Worm (Caenorhabditis elegans) whole organism, young adult: ENCODE data around the gene pho-9.

ENCODE experiments used
- B0019.2 ChIP-seq: fragments of 200-800 bp; sonication (Bioruptor generic); conservative IDR thresholded peaks from 2 replicates; pipeline ENCODE4 v1.3.6; 2022; ENCODE audit warnings: missing genetic modification reagents, missing genetic modification characterization, missing compliant biosample characterization
- C06A6.2 ChIP-seq: fragments of 200-800 bp; sonication (Bioruptor generic); conservative IDR thresholded peaks from 2 replicates; pipeline ENCODE4 v1.3.6; 2022; ENCODE audit warnings: missing genetic modification characterization, missing compliant biosample characterization
- cebp-2 ChIP-seq: fragments of 200-800 bp; sonication (Bioruptor generic); IDR thresholded peaks from 2 replicates; pipeline ENCODE4 v1.3.6; 2022; ENCODE audit warnings: missing genetic modification characterization, missing compliant biosample characterization
- ceh-100 ChIP-seq: fragments of 200-800 bp; sonication (Bioruptor generic); IDR thresholded peaks from 2 replicates; pipeline ENCODE4 v1.3.6; 2022; ENCODE audit warnings: missing genetic modification reagents, missing genetic modification characterization, missing compliant biosample characterization
- chd-7 ChIP-seq: sonication (generic microtip); optimal IDR thresholded peaks from 2 replicates; lab custom pipeline; 2016; ENCODE audit warnings: mild to moderate bottlenecking, missing genetic modification characterization, moderate library complexity, missing compliant biosample characterization
- madf-3 ChIP-seq: fragments of 200-800 bp; sonication (Bioruptor generic); IDR thresholded peaks from 2 replicates; pipeline ENCODE4 v1.3.6; 2022; ENCODE audit warnings: missing genetic modification reagents, missing genetic modification characterization, missing compliant biosample characterization
- nfyb-1 ChIP-seq: fragments of 200-800 bp; sonication (Bioruptor generic); IDR thresholded peaks from 2 replicates; pipeline ENCODE4 v1.3.6; 2022; ENCODE audit warnings: missing genetic modification reagents, missing genetic modification characterization, missing compliant biosample characterization
- pha-4 ChIP-seq: fragments of 150-350 bp; sonication (generic microtip); optimal IDR thresholded peaks from 2 replicates; lab custom pipeline; 2014; ENCODE audit warnings: missing biosample characterization, missing genetic modification reagents, missing genetic modification characterization
- repo-1 ChIP-seq: sonication (generic microtip); optimal IDR thresholded peaks from 2 replicates; lab custom pipeline; 2017; ENCODE audit warnings: mild to moderate bottlenecking, missing genetic modification characterization, missing compliant biosample characterization
- snpc-3.4 ChIP-seq: sonication (generic microtip); optimal IDR thresholded peaks from 2 replicates; lab custom pipeline; 2017; ENCODE audit warnings: missing genetic modification characterization, mild to moderate bottlenecking, missing compliant biosample characterization, antibody characterized with exemption, moderate library complexity, missing genotype, missing genetic modification reagents
- snpc-4 ChIP-seq, 5 experiments: fragments of 150-350 bp in 1 of 5; sonication (generic microtip) in 4 of 5; optimal IDR thresholded peaks; 2 replicates each; lab custom pipeline; 2014 to 2018; ENCODE audit warnings: missing genetic modification characterization in 5 of 5, missing biosample characterization in 3 of 5, antibody characterized with exemption in 2 of 5, mild to moderate bottlenecking in 2 of 5, missing compliant biosample characterization in 2 of 5, missing genotype in 2 of 5, moderate library complexity in 2 of 5, missing genetic modification reagents in 1 of 5
- unc-130 ChIP-seq: sonication (generic microtip); optimal IDR thresholded peaks from 2 replicates; lab custom pipeline; 2016; ENCODE audit warnings: missing genetic modification reagents, missing genetic modification characterization, missing compliant biosample characterization
- ztf-25 ChIP-seq: fragments of 200-800 bp; sonication (Bioruptor generic); IDR thresholded peaks from 2 replicates; pipeline ENCODE4 v1.3.6; 2022; ENCODE audit warnings: missing genetic modification reagents, missing genetic modification characterization, missing compliant biosample characterization

ce11 chrIII:2778655-2779054 lies 18.0 kb upstream of the pho-9 start, which contains the start of gene laf-1:
- no peak for TF ChIP-seq pha-4
- TF ChIP-seq ztf-25 (GFP tag; lab: Robert Waterston, UW), result no peak
- no peak for TF ChIP-seq ceh-100 (GFP tag; lab: Robert Waterston, UW)
- TF ChIP-seq snpc-3.4 (tag; lab: Kevin White, UChicago), result no peak
- TF ChIP-seq nfyb-1 (GFP tag; lab: Robert Waterston, UW), result no peak
- no peak for TF ChIP-seq cebp-2 (GFP tag; lab: Robert Waterston, UW)
- TF ChIP-seq chd-7 (tag; lab: Kevin White, UChicago), result no peak
- TF ChIP-seq unc-130 (GFP tag; lab: Kevin White, UChicago), result no peak
- TF ChIP-seq snpc-4 (GFP tag; optimal IDR thresholded peaks at IDR 0.05; lab: Kevin White, UChicago), result no peak
- TF ChIP-seq snpc-4 (tag; optimal IDR thresholded peaks at IDR 0.05; lab: Kevin White, UChicago), result no peak
- no peak for TF ChIP-seq repo-1
- no peak for TF ChIP-seq madf-3
- TF ChIP-seq C06A6.2 (GFP tag; lab: Robert Waterston, UW), result no peak
- no peak for TF ChIP-seq B0019.2 (GFP tag; lab: Robert Waterston, UW)
